Fruit fly (Drosophila melanogaster): ENCODE results near the gene CG8001.

Gene CG8001

dm6 chr3L:1808631-1809030 is 52.7 kb downstream of the CG8001 start (continued):
- TF ChIP-seq CkIIα-i1 (GFP tag; IDR thresholded peaks at IDR 0.05) (peak; percentile 75), bowl (GFP tag; IDR thresholded peaks at IDR 0.05) (peak; percentile 78), pb (GFP tag; optimal IDR thresholded peaks at IDR 0.05) (peak; percentile 85), CG5180 (GFP tag; optimal IDR thresholded peaks at IDR 0.05) (peak; percentile 76), CG9609 (GFP tag; optimal IDR thresholded peaks at IDR 0.05) (peak; percentile 83), caup (GFP tag; optimal IDR thresholded peaks at IDR 0.05; ENCODE audit: severe bottlenecking) (peak; percentile 92), CG2678 (tag; optimal IDR thresholded peaks at IDR 0.05) (peak; percentile 92), CG9876 (GFP tag; optimal IDR thresholded peaks at IDR 0.05) (peak; percentile 77), CG10366 (GFP tag; IDR thresholded peaks at IDR 0.05) (peak; percentile 91), Ptx1 (GFP tag; IDR thresholded peaks at IDR 0.05) (peak; percentile 94), CG2875 (GFP tag; optimal IDR thresholded peaks at IDR 0.05) (peak; percentile 79), CG1602 (GFP tag; optimal IDR thresholded peaks at IDR 0.05) (peak; percentile 73), Oaz (GFP tag; IDR thresholded peaks at IDR 0.05) (peak; percentile 88), ken (GFP tag; IDR thresholded peaks at IDR 0.05) (peak; percentile 84), gsb (GFP tag; IDR thresholded peaks at IDR 0.05) (peak; percentile 93), H2.0 (GFP tag; IDR thresholded peaks at IDR 0.05) (peak; percentile 92), CG13894 (tag; optimal IDR thresholded peaks at IDR 0.05) (peak; percentile 85), ems (GFP tag; optimal IDR thresholded peaks at IDR 0.05) (peak; percentile 87), ssp (GFP tag; IDR thresholded peaks at IDR 0.05) (peak; percentile 82), CG18619 (GFP tag; optimal IDR thresholded peaks at IDR 0.05) (peak; percentile 82), tna (GFP tag; IDR thresholded peaks at IDR 0.05; ENCODE audit: partially characterized antibody) (no peak), p53 (GFP tag; optimal IDR thresholded peaks at IDR 0.05) (peak; percentile 59), Oli (tag; optimal IDR thresholded peaks at IDR 0.05) (peak; percentile 87), seq (GFP tag; IDR thresholded peaks at IDR 0.05) (peak; percentile 91), Ets97D (GFP tag; optimal IDR thresholded peaks at IDR 0.05) (peak; percentile 67), CG15514 (GFP tag; optimal IDR thresholded peaks at IDR 0.05) (peak; percentile 82), Poxn (GFP tag; IDR thresholded peaks at IDR 0.05) (peak; percentile 53), tup (GFP tag; optimal IDR thresholded peaks at IDR 0.05) (peak; percentile 72), ash1 (GFP tag; optimal IDR thresholded peaks at IDR 0.05) (peak; percentile 56), MBD-R2 (GFP tag; IDR thresholded peaks at IDR 0.05) (peak; percentile 78; the same call in 1 of the 2 replicates), CG17186 (GFP tag; optimal IDR thresholded peaks at IDR 0.05) (peak; percentile 35), az2 (GFP tag; optimal IDR thresholded peaks at IDR 0.05) (peak; percentile 84), chinmo (GFP tag; IDR thresholded peaks at IDR 0.05; ENCODE audit: partially characterized antibody) (0 out of 4 replicates have a peak, but pooled peaks have one; percentile 20), nerfin-2 (GFP tag; IDR thresholded peaks at IDR 0.05; ENCODE audit: partially characterized antibody) (no peak), Hmr (GFP tag; optimal IDR thresholded peaks at IDR 0.05) (peak; percentile 87), CG8924 (tag; optimal IDR thresholded peaks at IDR 0.05) (peak; percentile 90), CG1832 (GFP tag; optimal IDR thresholded peaks at IDR 0.05) (no peak), CG14667 (GFP tag; IDR thresholded peaks at IDR 0.05) (peak; percentile 88), CG10543 (GFP tag; optimal IDR thresholded peaks at IDR 0.05) (peak; percentile 19)
